Fruit fly (Drosophila melanogaster): Measurements from ENCODE around the gene tw.

tw gene

DNA sequence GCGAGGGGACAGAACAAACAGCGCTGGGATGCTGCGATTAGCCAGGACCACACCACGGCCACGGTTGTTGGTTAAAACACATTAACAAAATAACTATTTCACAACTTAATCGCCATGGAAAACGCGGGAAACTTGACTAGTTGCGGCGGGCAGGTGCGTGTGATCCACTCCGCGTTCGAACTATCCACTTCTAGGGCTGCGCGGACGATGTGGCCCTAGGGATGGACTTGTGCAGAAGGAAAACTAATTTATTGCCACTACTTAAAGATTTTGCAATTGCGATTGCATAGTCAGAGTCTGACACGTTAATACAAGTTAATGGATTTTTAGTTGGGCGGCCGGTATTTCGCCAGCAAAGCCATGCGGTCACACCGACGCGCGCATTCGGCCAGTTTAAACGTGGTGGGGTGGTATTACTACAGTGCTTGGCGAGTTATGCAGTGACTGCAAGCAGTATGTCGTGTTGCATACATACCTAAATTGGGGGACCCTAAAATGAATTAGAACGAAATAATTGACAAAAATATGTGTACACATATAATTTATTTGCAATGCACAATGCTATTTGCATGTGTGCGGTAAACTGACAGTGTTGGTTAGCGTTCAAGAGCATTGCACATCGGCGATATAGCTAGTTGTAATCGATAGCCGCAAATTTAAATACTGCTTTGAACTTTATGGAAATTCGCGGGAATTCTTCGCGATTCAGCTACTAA lies 16.8 kb downstream of the tw start, which contains the start of gene Rbf:
Gene Rbf (minus strand): TSS at position 323 of the 716 bp plus-strand sequence.
- TF ChIP-seq sv (GFP tag; optimal IDR thresholded peaks at IDR 0.05), result no peak
- TF ChIP-seq sage (GFP tag; optimal IDR thresholded peaks at IDR 0.05), result no peak
- no peak for TF ChIP-seq lola (GFP tag; optimal IDR thresholded peaks at IDR 0.05)
- TF ChIP-seq Myc (optimal IDR thresholded peaks at IDR 0.05), result peak; percentile 3
- TF ChIP-seq foxo (GFP tag; optimal IDR thresholded peaks at IDR 0.05), result peak in 1 of 2 experiments; percentile 24
- peak; percentile 17 for TF ChIP-seq h (GFP tag; optimal IDR thresholded peaks at IDR 0.05)
- no peak for TF ChIP-seq Rel (GFP tag; optimal IDR thresholded peaks at IDR 0.05)
- peak; percentile 16 for TF ChIP-seq Rel (tag; optimal IDR thresholded peaks at IDR 0.05)

dm6 chrX:803370-803769 lies 18.8 kb downstream of the tw start, which contains the start of gene CG13359:
Gene CG13359, minus strand, starts transcription at chrX:803470.
- TF ChIP-seq foxo (GFP tag; optimal IDR thresholded peaks at IDR 0.05), result no peak
- no peak for TF ChIP-seq pan (optimal IDR thresholded peaks at IDR 0.05)
- TF ChIP-seq Hnf4 (GFP tag; optimal IDR thresholded peaks at IDR 0.05), result no peak
- TF ChIP-seq br (GFP tag; optimal IDR thresholded peaks at IDR 0.05), result no peak
- TF ChIP-seq sage (GFP tag; optimal IDR thresholded peaks at IDR 0.05), result no peak
- no peak for TF ChIP-seq dsf (GFP tag; optimal IDR thresholded peaks at IDR 0.05; ENCODE audit: borderline replicate concordance)
- TF ChIP-seq CG9705 (GFP tag; optimal IDR thresholded peaks at IDR 0.05), result no peak
- TF ChIP-seq Jra (GFP tag; optimal IDR thresholded peaks at IDR 0.05), result no peak
- no peak for TF ChIP-seq Abd-B (GFP tag; optimal IDR thresholded peaks at IDR 0.05)
- TF ChIP-seq psq (GFP tag; optimal IDR thresholded peaks at IDR 0.05), result no peak
- no peak for TF ChIP-seq h (GFP tag; optimal IDR thresholded peaks at IDR 0.05)
- TF ChIP-seq GATAd (GFP tag; optimal IDR thresholded peaks at IDR 0.05), result no peak
- TF ChIP-seq fru (GFP tag; optimal IDR thresholded peaks at IDR 0.05), result no peak
- no peak for TF ChIP-seq Hr78 (GFP tag; optimal IDR thresholded peaks at IDR 0.05)

dm6 chrX:804821-805220 lies 20.3 kb downstream of the tw start, which contains the start of gene CG13358:
Gene CG13358, minus strand, starts transcription at chrX:804921.
- no peak for TF ChIP-seq Abd-B (GFP tag; optimal IDR thresholded peaks at IDR 0.05)
- no peak for TF ChIP-seq h (GFP tag; optimal IDR thresholded peaks at IDR 0.05)

DNA sequence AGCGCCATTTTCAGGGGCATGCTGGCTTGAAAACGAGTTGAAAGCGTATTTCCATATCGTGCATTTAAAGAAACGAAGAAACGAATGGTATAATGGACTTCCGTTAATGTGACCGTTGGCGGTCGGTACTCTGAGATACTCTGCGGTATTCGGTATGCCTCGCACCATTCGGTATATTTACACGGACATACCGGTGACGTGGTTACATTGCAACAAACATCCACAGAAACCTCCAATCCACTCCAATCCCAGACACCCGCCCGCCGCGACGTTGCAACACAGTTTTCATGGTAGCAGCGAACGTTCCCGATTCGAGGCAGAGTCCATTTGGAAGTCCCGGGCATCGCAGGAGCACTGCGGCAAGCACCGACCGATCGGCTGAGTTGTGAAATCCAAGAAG lies 21.4 kb downstream of the tw start, which contains the start of gene Sec22:
Gene Sec22 (plus strand): TSS at position 170 of the 400 bp plus-strand sequence.
- peak; percentile 22 for TF ChIP-seq rgr (GFP tag; optimal IDR thresholded peaks at IDR 0.05)
- TF ChIP-seq HLH106 (tag; optimal IDR thresholded peaks at IDR 0.05), result peak; percentile 18
- TF ChIP-seq Sp1 (GFP tag; optimal IDR thresholded peaks at IDR 0.05), result peak; percentile 16
- no peak for TF ChIP-seq dmrt93B (GFP tag; optimal IDR thresholded peaks at IDR 0.05)

DNA sequence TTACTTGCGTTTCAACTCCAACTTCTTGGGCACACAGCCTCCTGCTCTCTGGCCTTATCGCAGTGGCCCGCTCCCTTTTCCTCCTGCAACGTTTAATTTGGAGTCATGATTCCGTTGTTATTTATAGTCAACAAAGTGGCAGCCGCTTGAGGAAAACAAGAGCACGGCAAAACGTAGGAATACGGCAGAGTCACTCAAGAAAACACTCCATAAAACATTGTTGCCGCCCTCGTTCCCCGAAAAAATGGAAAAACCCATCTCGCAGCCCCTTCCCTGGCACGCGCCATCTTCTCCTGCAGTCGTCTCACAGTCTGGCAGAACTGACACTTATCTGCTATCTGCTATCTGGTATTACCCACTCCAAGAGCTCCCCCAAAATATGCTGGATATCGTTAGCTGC lies 40.4 kb downstream of the tw start:
- no peak for TF ChIP-seq OdsH (GFP tag; optimal IDR thresholded peaks at IDR 0.05)
- no peak for TF ChIP-seq fru (GFP tag; optimal IDR thresholded peaks at IDR 0.05)
- no peak for TF ChIP-seq dmrt93B (GFP tag; optimal IDR thresholded peaks at IDR 0.05)

DNA sequence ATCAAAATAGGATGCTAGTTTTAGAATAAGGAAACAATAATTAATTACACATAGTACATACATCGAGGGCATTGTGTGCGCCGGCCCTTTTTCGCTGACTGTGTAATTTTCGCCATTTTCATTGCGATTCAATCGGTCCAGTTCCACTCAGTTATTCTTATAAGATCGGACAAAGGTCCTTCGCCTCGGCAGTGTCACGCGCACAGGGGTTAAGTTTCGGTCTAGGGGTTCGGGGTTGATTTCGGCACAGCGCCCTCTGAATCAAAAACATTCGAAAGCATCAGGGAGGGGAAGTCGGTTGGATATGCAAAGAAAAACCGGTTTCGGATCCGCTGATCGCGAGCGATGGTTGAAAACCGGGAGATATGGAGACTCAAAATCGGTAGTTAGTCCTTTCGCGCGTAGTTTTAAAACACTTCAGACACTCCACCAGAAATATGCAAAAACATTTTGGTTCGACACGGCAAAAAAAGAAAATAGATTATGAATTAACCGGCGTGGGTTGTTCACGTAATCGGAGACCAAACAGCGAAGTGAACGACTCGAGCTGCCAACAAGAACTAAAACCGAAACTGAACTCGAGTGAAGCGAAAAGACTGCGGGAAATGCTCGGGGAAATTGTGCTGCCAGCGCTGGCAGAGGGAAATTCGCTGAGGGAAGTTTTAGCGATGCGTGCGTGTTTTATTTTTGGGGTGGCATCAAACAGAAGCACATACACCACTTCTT lies 51.6 kb downstream of the tw start:
- TF ChIP-seq Hr83 (GFP tag; optimal IDR thresholded peaks at IDR 0.05; ENCODE audit: poor library complexity, severe bottlenecking) (no peak), Jra (GFP tag; optimal IDR thresholded peaks at IDR 0.05) (no peak)
